Fruit fly (Drosophila melanogaster) whole organism, embryonic: Measurements from ENCODE around the gene Rbf.

ENCODE experiments used
- B-H1 ChIP-seq: fragments of 200-800 bp; sonication (Bioruptor generic); IDR thresholded peaks from 3 replicates; pipeline ENCODE4 v1.3.6; 2022; ENCODE audit warnings: missing biosample characterization, missing genetic modification characterization
- CG10431 ChIP-seq: fragments of 200-800 bp; sonication (Bioruptor generic); optimal IDR thresholded peaks from 3 replicates; lab custom pipeline; 2018; ENCODE audit warnings: missing biosample characterization, mild to moderate bottlenecking, missing genetic modification characterization
- CG11696 ChIP-seq: fragments of 200-800 bp; sonication (Bioruptor generic); IDR thresholded peaks from 2 replicates; pipeline ENCODE4 v1.3.6; 2022; ENCODE audit warnings: missing biosample characterization, missing genetic modification characterization
- CG12659 ChIP-seq: fragments of 200-800 bp; sonication (Bioruptor generic); optimal IDR thresholded peaks from 3 replicates; lab custom pipeline; 2017; ENCODE audit warnings: mild to moderate bottlenecking, missing biosample characterization, missing genetic modification reagents, missing genetic modification characterization
- CG13123 ChIP-seq: fragments of 200-800 bp; sonication (Bioruptor generic); optimal IDR thresholded peaks from 2 replicates; lab custom pipeline; 2016; ENCODE audit warnings: missing biosample characterization, missing genetic modification characterization
- CG14667 ChIP-seq: fragments of 200-800 bp; sonication (Bioruptor generic); IDR thresholded peaks from 2 replicates; pipeline ENCODE4 v1.3.6; 2022; ENCODE audit warnings: missing biosample characterization, missing genetic modification characterization
- CG14965 ChIP-seq: fragments of 200-800 bp; sonication (Bioruptor generic); optimal IDR thresholded peaks from 2 replicates; lab custom pipeline; 2016; ENCODE audit warnings: missing biosample characterization, missing genetic modification characterization, borderline replicate concordance
- CG15011 ChIP-seq: fragments of 200-800 bp; sonication (Bioruptor generic); optimal IDR thresholded peaks from 3 replicates; lab custom pipeline; 2018; ENCODE audit warnings: missing biosample characterization, mild to moderate bottlenecking, missing genetic modification characterization
- CG1602 ChIP-seq: fragments of 200-800 bp; sonication (Bioruptor generic); optimal IDR thresholded peaks from 3 replicates; lab custom pipeline; 2016; ENCODE audit warnings: missing biosample characterization, missing genetic modification characterization
- CG18011 ChIP-seq: fragments of 200-800 bp; sonication (Bioruptor generic); optimal IDR thresholded peaks from 2 replicates; lab custom pipeline; 2017; ENCODE audit warnings: missing biosample characterization, missing genetic modification characterization, mild to moderate bottlenecking, moderate library complexity, missing genotype
- CG2116 ChIP-seq: fragments of 200-800 bp; sonication (Bioruptor generic); optimal IDR thresholded peaks from 3 replicates; lab custom pipeline; 2018; ENCODE audit warnings: missing biosample characterization, mild to moderate bottlenecking, missing genetic modification characterization
- CG2875 ChIP-seq: fragments of 200-800 bp; sonication (Bioruptor generic); optimal IDR thresholded peaks from 2 replicates; lab custom pipeline; 2017; ENCODE audit warnings: missing biosample characterization, mild to moderate bottlenecking, missing genetic modification characterization, missing genetic modification reagents
- CG30020 ChIP-seq: fragments of 200-800 bp; optimal IDR thresholded peaks from 2 replicates; lab custom pipeline; 2019; ENCODE audit warnings: missing biosample characterization, mild to moderate bottlenecking, missing genetic modification characterization, moderate library complexity
- CG30431 ChIP-seq: fragments of 200-800 bp; sonication (Bioruptor generic); optimal IDR thresholded peaks from 2 replicates; lab custom pipeline; 2017; ENCODE audit warnings: missing biosample characterization, missing genetic modification characterization
- CG32772 ChIP-seq: fragments of 200-800 bp; sonication (Bioruptor generic); IDR thresholded peaks from 2 replicates; pipeline ENCODE4 v1.3.6; 2022; ENCODE audit warnings: missing biosample characterization, missing genetic modification characterization
- CG33213 ChIP-seq: fragments of 200-800 bp; sonication (Bioruptor generic); optimal IDR thresholded peaks from 3 replicates; lab custom pipeline; 2016; ENCODE audit warnings: missing biosample characterization, missing genetic modification characterization
- CG4820 ChIP-seq: fragments of 200-800 bp; sonication (Bioruptor generic); optimal IDR thresholded peaks from 3 replicates; lab custom pipeline; 2016; ENCODE audit warnings: missing biosample characterization, missing genetic modification characterization
- CG8359 ChIP-seq: fragments of 200-800 bp; sonication (Bioruptor generic); optimal IDR thresholded peaks from 2 replicates; lab custom pipeline; 2017; ENCODE audit warnings: missing biosample characterization, mild to moderate bottlenecking, missing genetic modification characterization, borderline replicate concordance
- CG9876 ChIP-seq: fragments of 200-800 bp; sonication (Bioruptor generic); optimal IDR thresholded peaks from 2 replicates; lab custom pipeline; 2016; ENCODE audit warnings: missing biosample characterization, missing genetic modification characterization
- CrebB ChIP-seq: fragments of 200-800 bp; sonication (Bioruptor generic); optimal IDR thresholded peaks from 3 replicates; lab custom pipeline; 2018; ENCODE audit warnings: missing biosample characterization, mild to moderate bottlenecking, missing genetic modification characterization
- D19B ChIP-seq: fragments of 200-800 bp; sonication (Bioruptor generic); optimal IDR thresholded peaks from 2 replicates; lab custom pipeline; 2017; ENCODE audit warnings: missing biosample characterization, mild to moderate bottlenecking, missing genetic modification characterization
- Dip2 ChIP-seq: fragments of 200-800 bp; sonication (Bioruptor generic); IDR thresholded peaks from 2 replicates; pipeline ENCODE4 v1.3.6; 2022; ENCODE audit warnings: missing biosample characterization, missing genetic modification characterization
- E2f1 ChIP-seq: fragments of 200-800 bp; sonication (Bioruptor generic); IDR thresholded peaks from 2 replicates; pipeline ENCODE4 v1.3.6; 2022; ENCODE audit warnings: missing biosample characterization, missing genetic modification characterization
- Ets65A ChIP-seq: fragments of 200-800 bp; sonication (Bioruptor generic); peaks from one replicate; lab custom pipeline; 2016; ENCODE audit warnings: missing biosample characterization, missing genetic modification characterization
- Hr78 ChIP-seq, 2 experiments: fragments of 200-800 bp in 1 of 2; fragments of >200 bp in 1 of 2; sonication (Bioruptor generic) in 1 of 2; optimal IDR thresholded peaks; 2 replicates each; lab custom pipeline; 2017 to 2019; ENCODE audit warnings: missing biosample characterization in 2 of 2, missing genetic modification characterization in 2 of 2, mild to moderate bottlenecking in 1 of 2, moderate library complexity in 1 of 2
- MESR4 ChIP-seq: fragments of 200-800 bp; sonication (Bioruptor generic); optimal IDR thresholded peaks from 2 replicates; lab custom pipeline; 2018; ENCODE audit warnings: missing biosample characterization, mild to moderate bottlenecking, missing genetic modification characterization, moderate library complexity
- Rx ChIP-seq: fragments of 200-800 bp; sonication (Bioruptor generic); IDR thresholded peaks from 2 replicates; pipeline ENCODE4 v1.3.6; 2022; ENCODE audit warnings: missing biosample characterization, missing genetic modification characterization
- Usf ChIP-seq: fragments of 200-800 bp; sonication (Bioruptor generic); optimal IDR thresholded peaks from 2 replicates; lab custom pipeline; 2017; ENCODE audit warnings: missing genotype, missing biosample characterization, missing genetic modification characterization
- Vsx1 ChIP-seq: fragments of 200-800 bp; sonication (Bioruptor generic); optimal IDR thresholded peaks from 2 replicates; lab custom pipeline; 2017; ENCODE audit warnings: missing biosample characterization, mild to moderate bottlenecking, missing genetic modification characterization, missing genetic modification reagents
- YL-1 ChIP-seq: fragments of 200-800 bp; sonication (Bioruptor generic); optimal IDR thresholded peaks from 3 replicates; lab custom pipeline; 2017; ENCODE audit warnings: missing biosample characterization, mild to moderate bottlenecking, missing genetic modification characterization
- ase ChIP-seq: fragments of 200-800 bp; sonication (Bioruptor generic); IDR thresholded peaks from 3 replicates; pipeline ENCODE4 v1.3.6; 2022; ENCODE audit warnings: missing biosample characterization, missing genetic modification characterization
- ash1 ChIP-seq: fragments of 200-800 bp; sonication (Bioruptor generic); optimal IDR thresholded peaks from 2 replicates; lab custom pipeline; 2018; ENCODE audit warnings: missing biosample characterization, mild to moderate bottlenecking, missing genetic modification characterization
- cato ChIP-seq: fragments of 200-800 bp; sonication (Bioruptor generic); optimal IDR thresholded peaks from 2 replicates; lab custom pipeline; 2016; ENCODE audit warnings: missing biosample characterization, missing genetic modification characterization, borderline replicate concordance
- chinmo ChIP-seq: fragments of 200-800 bp; sonication (Bioruptor generic); IDR thresholded peaks from 4 replicates; pipeline ENCODE4 v1.3.6; 2022; ENCODE audit warnings: missing biosample characterization, missing genetic modification characterization; ENCODE audit not compliant: partially characterized antibody
- crc ChIP-seq: fragments of 200-800 bp; sonication (Bioruptor generic); optimal IDR thresholded peaks from 2 replicates; lab custom pipeline; 2016; ENCODE audit warnings: missing biosample characterization, missing genetic modification characterization
- crol ChIP-seq: fragments of 200-800 bp; sonication (Bioruptor generic); IDR thresholded peaks from 2 replicates; pipeline ENCODE4 v1.3.6; 2022; ENCODE audit warnings: missing biosample characterization, missing genetic modification characterization
- en ChIP-seq: fragments of 200-800 bp; sonication (Bioruptor generic); optimal IDR thresholded peaks from 2 replicates; lab custom pipeline; 2016; ENCODE audit warnings: missing biosample characterization, missing genetic modification characterization
- fd96Cb ChIP-seq: fragments of 200-800 bp; sonication (Bioruptor generic); optimal IDR thresholded peaks from 2 replicates; lab custom pipeline; 2018; ENCODE audit warnings: missing biosample characterization, mild to moderate bottlenecking, missing genetic modification characterization, moderate library complexity
- ham ChIP-seq: fragments of 200-800 bp; sonication (Bioruptor generic); IDR thresholded peaks from 2 replicates; pipeline ENCODE4 v1.3.6; 2022; ENCODE audit warnings: missing biosample characterization, missing genetic modification characterization
- hb ChIP-seq: fragments of 200-800 bp; sonication (Bioruptor generic); IDR thresholded peaks from 3 replicates; pipeline ENCODE4 v1.3.6; 2022; ENCODE audit warnings: missing biosample characterization, missing genetic modification characterization; ENCODE audit not compliant: partially characterized antibody
- jing ChIP-seq: fragments of 200-800 bp; sonication (Bioruptor generic); optimal IDR thresholded peaks from 2 replicates; lab custom pipeline; 2018; ENCODE audit warnings: missing biosample characterization, mild to moderate bottlenecking, missing genetic modification characterization
- kah ChIP-seq: fragments of 200-800 bp; sonication (Bioruptor generic); optimal IDR thresholded peaks from 2 replicates; lab custom pipeline; 2018; ENCODE audit warnings: missing biosample characterization, mild to moderate bottlenecking, missing genetic modification characterization
- lab ChIP-seq: fragments of 200-800 bp; sonication (Bioruptor generic); optimal IDR thresholded peaks from 3 replicates; lab custom pipeline; 2017; ENCODE audit warnings: missing biosample characterization, missing genetic modification characterization, mild to moderate bottlenecking, moderate library complexity, missing genetic modification reagents
- lov ChIP-seq, 2 experiments: fragments of 200-800 bp in 1 of 2; fragments of >200 bp in 1 of 2; sonication (Bioruptor generic) in 1 of 2; IDR thresholded peaks in 1 of 2; optimal IDR thresholded peaks in 1 of 2; 2 replicates in 1 of 2; 3 replicates in 1 of 2; pipeline versions ENCODE4 v1.3.6 to Lab custom; 2017 to 2022; ENCODE audit warnings: missing biosample characterization in 1 of 2, missing genetic modification characterization in 1 of 2
- mirr ChIP-seq: fragments of 200-800 bp; sonication (Bioruptor generic); optimal IDR thresholded peaks from 3 replicates; lab custom pipeline; 2018; ENCODE audit warnings: missing biosample characterization, mild to moderate bottlenecking, missing genetic modification characterization
- mld ChIP-seq: fragments of 200-800 bp; sonication (Bioruptor generic); IDR thresholded peaks from 3 replicates; pipeline ENCODE4 v1.3.6; 2022; ENCODE audit warnings: missing biosample characterization, missing genetic modification characterization; ENCODE audit not compliant: partially characterized antibody
- nerfin-1 ChIP-seq: fragments of 200-800 bp; sonication (Bioruptor generic); optimal IDR thresholded peaks from 3 replicates; lab custom pipeline; 2019; ENCODE audit warnings: missing biosample characterization, mild to moderate bottlenecking, missing genetic modification characterization, moderate library complexity
- slbo ChIP-seq: fragments of 200-800 bp; sonication (Bioruptor generic); IDR thresholded peaks from 2 replicates; pipeline ENCODE4 v1.3.6; 2022; ENCODE audit warnings: missing biosample characterization, missing genetic modification characterization
- tgo ChIP-seq: fragments of 200-800 bp; sonication (Bioruptor generic); IDR thresholded peaks from 3 replicates; pipeline ENCODE4 v1.3.6; 2022; ENCODE audit warnings: missing biosample characterization, missing genetic modification characterization
- tup ChIP-seq: fragments of 200-800 bp; sonication (Bioruptor generic); optimal IDR thresholded peaks from 2 replicates; lab custom pipeline; 2016; ENCODE audit warnings: missing biosample characterization, mild to moderate bottlenecking, missing genetic modification characterization, moderate library complexity
- tx ChIP-seq: fragments of 200-800 bp; sonication (Bioruptor generic); optimal IDR thresholded peaks from 2 replicates; lab custom pipeline; 2016; ENCODE audit warnings: missing biosample characterization, missing genetic modification characterization

Gene Rbf

DNA sequence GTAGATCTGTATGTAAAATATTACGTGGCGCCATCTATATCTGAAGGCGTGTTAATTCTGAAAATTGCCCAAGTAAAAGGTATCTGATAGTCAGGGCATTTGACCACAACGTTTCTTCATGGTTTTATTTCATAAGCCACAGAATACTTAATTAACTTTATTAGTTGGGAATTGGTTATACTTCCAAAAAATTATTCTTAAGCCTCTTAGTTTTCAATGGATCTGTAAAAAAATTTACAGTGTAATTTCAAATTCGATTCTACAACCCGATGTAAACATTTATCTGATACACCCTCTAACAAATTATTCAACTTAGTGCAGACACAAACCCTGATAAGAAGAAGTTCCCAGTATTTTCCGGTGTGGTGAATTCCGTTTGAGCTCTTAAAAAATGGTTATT is 42.2 kb upstream of the Rbf start (continued):
- TF ChIP-seq CG14667 (GFP tag; lab: Robert Waterston, UW) (no peak), MESR4 (no peak), CG8359 (GFP tag; lab: Kevin White, UChicago) (no peak), tgo (no peak; the same call in 2 of the 3 replicates), ham (no peak), lov (optimal IDR thresholded peaks at IDR 0.05; lab: Kevin White, UChicago) (no peak), lov (GFP tag; IDR thresholded peaks at IDR 0.05; lab: Robert Waterston, UW) (no peak), ash1 (GFP tag; lab: Kevin White, UChicago) (no peak), Ets65A (GFP tag; lab: Kevin White, UChicago) (no peak), mld (GFP tag; lab: Robert Waterston, UW) (no peak), CG30431 (GFP tag; lab: Kevin White, UChicago) (no peak), CrebB (tag; lab: Kevin White, UChicago) (no peak), tx (GFP tag; lab: Kevin White, UChicago) (no peak), CG2116 (GFP tag; lab: Kevin White, UChicago) (peak; percentile 18), Hr78 (GFP tag; optimal IDR thresholded peaks at IDR 0.05; lab: Kevin White, UChicago) (no peak), CG32772 (GFP tag; lab: Robert Waterston, UW) (no peak), Vsx1 (GFP tag; lab: Kevin White, UChicago) (no peak), chinmo (GFP tag; lab: Robert Waterston, UW) (no peak), CG30020 (tag; lab: Kevin White, UChicago) (no peak), cato (GFP tag; lab: Kevin White, UChicago) (no peak), fd96Cb (tag; lab: Kevin White, UChicago) (peak; percentile 12), CG11696 (GFP tag; lab: Robert Waterston, UW) (no peak), crc (GFP tag; lab: Kevin White, UChicago) (no peak), E2f1 (GFP tag; lab: Robert Waterston, UW) (no peak), en (GFP tag; lab: Kevin White, UChicago) (no peak), CG4820 (no peak), Usf (GFP tag; lab: Kevin White, UChicago) (no peak), jing (GFP tag; lab: Kevin White, UChicago) (no peak), lab (GFP tag; lab: Kevin White, UChicago) (no peak), tup (GFP tag; lab: Kevin White, UChicago) (no peak), YL-1 (GFP tag; lab: Kevin White, UChicago) (no peak), CG18011 (GFP tag; lab: Kevin White, UChicago) (no peak), CG1602 (GFP tag; lab: Kevin White, UChicago) (peak; percentile 11), CG33213 (GFP tag; lab: Kevin White, UChicago) (no peak), D19B (GFP tag; lab: Kevin White, UChicago) (peak; percentile 65), nerfin-1 (tag; lab: Kevin White, UChicago) (no peak), CG9876 (GFP tag; lab: Kevin White, UChicago) (no peak), hb (GFP tag; lab: Robert Waterston, UW) (peak; percentile 67), CG15011 (GFP tag; lab: Kevin White, UChicago) (no peak), CG12659 (GFP tag; lab: Kevin White, UChicago) (peak; percentile 10), B-H1 (GFP tag; lab: Robert Waterston, UW) (no peak), Rx (no peak), ase (GFP tag; lab: Robert Waterston, UW) (no peak), mirr (no peak), slbo (peak; percentile 57), kah (GFP tag; lab: Kevin White, UChicago) (no peak), CG14965 (GFP tag; lab: Kevin White, UChicago) (no peak), crol (GFP tag; lab: Robert Waterston, UW) (no peak), CG10431 (GFP tag; lab: Kevin White, UChicago) (no peak), Dip2 (GFP tag; lab: Robert Waterston, UW) (peak; percentile 91), CG13123 (no peak), CG2875 (GFP tag; lab: Kevin White, UChicago) (no peak)
